Fruit fly (Drosophila melanogaster) whole organism, adult: ENCODE measurements around the gene spdi.
"Not testable (repeated sequence)": the region's sequence is repeated elsewhere in the genome, so short reads cannot be mapped to it uniquely, and the experiment has no call there.

Source experiments
- CG11617 ChIP-seq: fragments of 200-800 bp; sonication (Bioruptor generic); optimal IDR thresholded peaks from 2 replicates; lab custom pipeline; 2017; ENCODE audit warnings: mild to moderate bottlenecking, missing biosample characterization, missing genetic modification reagents, missing genetic modification characterization
- CG12768 ChIP-seq: fragments of 200-800 bp; sonication (Bioruptor generic); optimal IDR thresholded peaks from 2 replicates; lab custom pipeline; 2017; ENCODE audit warnings: missing biosample characterization, missing genetic modification characterization, mild to moderate bottlenecking, moderate library complexity, missing genetic modification reagents
- CG14711 ChIP-seq: fragments of 200-800 bp; sonication (Bioruptor generic); optimal IDR thresholded peaks from 2 replicates; lab custom pipeline; 2018; ENCODE audit warnings: missing biosample characterization, mild to moderate bottlenecking, missing genetic modification characterization, moderate library complexity
- CG1620 ChIP-seq: fragments of 200-800 bp; sonication (Bioruptor generic); optimal IDR thresholded peaks from 2 replicates; lab custom pipeline; 2016; ENCODE audit warnings: missing biosample characterization, missing genetic modification characterization
- CG33017 ChIP-seq: fragments of 200-800 bp; sonication (Bioruptor generic); optimal IDR thresholded peaks from 2 replicates; lab custom pipeline; 2018; ENCODE audit warnings: missing biosample characterization, mild to moderate bottlenecking, missing genetic modification characterization, moderate library complexity
- CG5204 ChIP-seq: fragments of 200-800 bp; sonication (Bioruptor generic); optimal IDR thresholded peaks from 2 replicates; lab custom pipeline; 2016; ENCODE audit warnings: missing biosample characterization, missing genetic modification characterization
- CG7045 ChIP-seq: fragments of 200-800 bp; sonication (Bioruptor generic); optimal IDR thresholded peaks from 2 replicates; lab custom pipeline; 2017; ENCODE audit warnings: missing biosample characterization, mild to moderate bottlenecking, missing genetic modification characterization
- CG7101 ChIP-seq: fragments of 200-800 bp; sonication (Bioruptor generic); optimal IDR thresholded peaks from 2 replicates; lab custom pipeline; 2018; ENCODE audit warnings: missing biosample characterization, mild to moderate bottlenecking, missing genetic modification characterization, moderate library complexity
- Clk ChIP-seq: fragments of 200-800 bp; sonication (Bioruptor generic); optimal IDR thresholded peaks from 2 replicates; lab custom pipeline; 2017; ENCODE audit warnings: missing biosample characterization, missing genetic modification characterization
- Crg-1 ChIP-seq: fragments of 200-800 bp; sonication (Bioruptor generic); optimal IDR thresholded peaks from 2 replicates; lab custom pipeline; 2016; ENCODE audit warnings: missing biosample characterization, missing genetic modification characterization
- Hr96 ChIP-seq: fragments of 200-800 bp; sonication (Bioruptor generic); optimal IDR thresholded peaks from 2 replicates; lab custom pipeline; 2016; ENCODE audit warnings: missing biosample characterization, missing genetic modification characterization
- Mnt ChIP-seq: fragments of 200-800 bp; sonication (Bioruptor generic); optimal IDR thresholded peaks from 2 replicates; lab custom pipeline; 2016; ENCODE audit warnings: missing biosample characterization, mild to moderate bottlenecking, missing genetic modification characterization
- bab1 ChIP-seq: fragments of 200-800 bp; sonication (Bioruptor generic); optimal IDR thresholded peaks from 3 replicates; lab custom pipeline; 2019; ENCODE audit warnings: missing biosample characterization, mild to moderate bottlenecking, missing genetic modification characterization, moderate library complexity
- cic ChIP-seq: fragments of 200-800 bp; sonication (Bioruptor generic); optimal IDR thresholded peaks from 2 replicates; lab custom pipeline; 2017; ENCODE audit warnings: missing biosample characterization, mild to moderate bottlenecking, missing genetic modification characterization, moderate library complexity
- cnc ChIP-seq, 2 experiments: fragments of >200 bp; optimal IDR thresholded peaks; 2 replicates each; lab custom pipeline; 2017
- kay ChIP-seq: fragments of 200-800 bp; sonication (Bioruptor generic); peaks from one replicate; lab custom pipeline; 2016; ENCODE audit warnings: missing biosample characterization, missing genetic modification characterization, borderline replicate concordance
- ovo ChIP-seq: fragments of 200-800 bp; sonication (Bioruptor generic); optimal IDR thresholded peaks from 2 replicates; lab custom pipeline; 2016; ENCODE audit warnings: missing biosample characterization, missing genetic modification characterization
- pad ChIP-seq: fragments of 200-800 bp; sonication (Bioruptor generic); optimal IDR thresholded peaks from 3 replicates; lab custom pipeline; 2017; ENCODE audit warnings: missing biosample characterization, missing genetic modification characterization, mild to moderate bottlenecking, moderate library complexity, missing genetic modification reagents
- tj ChIP-seq: fragments of 200-800 bp; sonication (Bioruptor generic); optimal IDR thresholded peaks from 3 replicates; lab custom pipeline; 2017; ENCODE audit warnings: missing biosample characterization, mild to moderate bottlenecking, missing genetic modification characterization, moderate library complexity
- toe ChIP-seq: fragments of 200-800 bp; sonication (Bioruptor generic); optimal IDR thresholded peaks from 2 replicates; lab custom pipeline; 2016; ENCODE audit warnings: missing biosample characterization, missing genetic modification characterization

Gene spdi

DNA sequence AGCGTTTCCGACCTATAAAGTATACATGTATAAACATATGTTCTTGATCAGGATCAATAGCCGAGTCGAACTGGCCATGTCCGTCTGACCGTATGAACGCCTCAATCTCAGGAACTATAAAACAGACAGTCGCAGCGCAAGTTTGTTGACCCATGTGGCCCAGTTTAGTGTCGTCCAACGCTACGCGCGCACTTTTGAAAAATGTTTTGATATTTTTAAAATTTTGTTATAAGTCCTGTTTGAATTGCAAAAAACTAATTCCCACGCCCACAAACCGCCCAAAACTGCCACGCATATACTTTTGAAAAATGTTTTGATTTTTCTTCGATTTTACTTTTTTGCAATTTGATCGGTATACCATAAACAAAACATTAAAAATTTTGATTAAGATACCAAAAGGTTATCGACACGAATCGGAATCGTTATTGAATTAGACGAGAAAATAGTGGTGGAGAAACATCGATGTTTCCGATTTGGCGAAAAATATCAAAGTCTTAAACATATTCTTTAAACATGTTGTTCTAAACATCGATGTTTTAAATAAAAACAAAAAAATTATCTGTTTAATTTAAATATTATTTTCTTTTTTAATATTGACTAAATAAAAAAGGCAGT, 26.5 kb upstream of the spdi start:
- TF ChIP-seq bab1 (GFP tag; lab: Kevin White, UChicago), result peak; percentile 14
- TF ChIP-seq CG1620, result no peak

DNA sequence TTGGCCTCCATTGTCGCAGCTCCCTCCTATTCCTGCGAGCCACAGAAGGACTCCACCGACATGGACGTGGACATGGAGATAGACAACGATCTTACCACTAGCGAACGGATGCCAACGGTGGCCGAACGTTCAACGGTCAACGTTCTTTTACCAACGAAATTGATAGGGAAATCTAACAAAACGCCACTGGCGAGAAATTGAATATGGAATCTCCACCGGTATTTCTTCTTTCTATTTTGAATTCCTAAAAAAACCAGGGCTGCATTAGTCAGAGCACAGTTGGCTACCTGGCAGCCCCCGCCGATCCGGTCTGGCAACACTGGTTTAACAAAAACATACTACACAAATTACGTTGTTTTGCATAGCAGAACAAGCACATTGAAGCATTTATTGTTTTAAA, 24.5 kb upstream of the spdi start, which contains the start of gene CG13367:
Gene CG13367, plus strand, starts transcription at position 301 of the 400 bp plus-strand sequence.
- not testable (repeated sequence) for TF ChIP-seq cic; CG33017 (tag; lab: Kevin White, UChicago); Crg-1 (GFP tag; lab: Kevin White, UChicago)

DNA sequence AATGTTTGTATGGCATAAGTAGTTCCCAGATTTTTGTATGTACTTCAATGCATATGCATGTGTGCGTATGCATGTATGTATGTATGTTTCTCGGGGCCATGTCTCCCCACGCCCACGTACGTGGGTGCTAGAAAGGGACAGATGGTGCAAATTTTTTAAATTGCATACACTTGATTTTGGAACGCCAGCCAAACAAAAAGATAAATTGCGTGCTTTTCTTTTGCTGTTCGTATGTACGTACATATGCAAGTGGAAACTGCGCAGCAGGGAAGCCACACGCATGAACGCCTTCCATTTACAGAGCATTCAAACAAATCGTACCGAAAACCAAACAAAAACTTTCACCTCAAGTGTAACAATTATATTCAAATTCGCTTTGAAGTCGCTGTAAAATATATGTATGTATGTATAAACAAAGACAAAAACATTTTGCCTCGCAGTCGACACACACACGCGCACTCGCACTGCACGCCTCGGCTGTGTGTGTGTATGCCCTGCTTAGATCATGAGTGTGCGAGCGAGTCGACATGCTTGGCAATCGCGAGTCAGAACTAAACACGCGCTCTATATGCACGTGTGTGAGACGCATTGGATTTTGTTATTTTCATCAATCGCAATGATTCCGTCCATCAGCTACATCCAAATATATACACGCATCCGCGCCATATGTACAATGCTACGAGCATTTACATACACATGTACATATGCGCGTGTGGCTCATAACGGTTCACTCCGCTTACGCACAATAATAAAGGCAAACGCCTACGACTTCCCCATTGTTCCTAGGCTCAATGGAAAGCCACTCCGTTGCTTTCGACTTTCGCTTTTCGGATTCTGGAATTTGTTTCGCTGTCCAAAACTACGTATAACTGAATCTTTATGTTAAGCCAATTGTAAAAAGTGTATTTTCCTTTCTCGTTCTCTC, 16.9 kb upstream of the spdi start:
- no peak for TF ChIP-seq toe (GFP tag; lab: Kevin White, UChicago)
- no peak for TF ChIP-seq bab1 (GFP tag; lab: Kevin White, UChicago)
- no peak for TF ChIP-seq CG12768 (GFP tag; lab: Kevin White, UChicago)
- TF ChIP-seq CG5204, result no peak
- no peak for TF ChIP-seq kay (GFP tag; lab: Kevin White, UChicago)
- TF ChIP-seq Crg-1 (GFP tag; lab: Kevin White, UChicago), result no peak
- peak; percentile 74 for TF ChIP-seq ovo (GFP tag; lab: Kevin White, UChicago)
- TF ChIP-seq Clk (GFP tag; lab: Kevin White, UChicago), result no peak
- TF ChIP-seq tj (GFP tag; lab: Kevin White, UChicago), result peak; percentile 78
- peak; percentile 64 for TF ChIP-seq pad (GFP tag; lab: Kevin White, UChicago)
- TF ChIP-seq CG7045 (GFP tag; lab: Kevin White, UChicago), result no peak
- no peak for TF ChIP-seq CG1620
- no peak for TF ChIP-seq CG33017 (tag; lab: Kevin White, UChicago)
- TF ChIP-seq cic, result peak; percentile 12
- no peak for TF ChIP-seq CG7101 (tag; lab: Kevin White, UChicago)
- TF ChIP-seq Mnt, result peak; percentile 97
- no peak for TF ChIP-seq CG11617 (GFP tag; lab: Kevin White, UChicago)
- no peak for TF ChIP-seq CG14711 (tag; lab: Kevin White, UChicago)
- TF ChIP-seq Hr96, result no peak
- TF ChIP-seq cnc (optimal IDR thresholded peaks at IDR 0.05; lab: Kevin White, UChicago), result no peak

DNA sequence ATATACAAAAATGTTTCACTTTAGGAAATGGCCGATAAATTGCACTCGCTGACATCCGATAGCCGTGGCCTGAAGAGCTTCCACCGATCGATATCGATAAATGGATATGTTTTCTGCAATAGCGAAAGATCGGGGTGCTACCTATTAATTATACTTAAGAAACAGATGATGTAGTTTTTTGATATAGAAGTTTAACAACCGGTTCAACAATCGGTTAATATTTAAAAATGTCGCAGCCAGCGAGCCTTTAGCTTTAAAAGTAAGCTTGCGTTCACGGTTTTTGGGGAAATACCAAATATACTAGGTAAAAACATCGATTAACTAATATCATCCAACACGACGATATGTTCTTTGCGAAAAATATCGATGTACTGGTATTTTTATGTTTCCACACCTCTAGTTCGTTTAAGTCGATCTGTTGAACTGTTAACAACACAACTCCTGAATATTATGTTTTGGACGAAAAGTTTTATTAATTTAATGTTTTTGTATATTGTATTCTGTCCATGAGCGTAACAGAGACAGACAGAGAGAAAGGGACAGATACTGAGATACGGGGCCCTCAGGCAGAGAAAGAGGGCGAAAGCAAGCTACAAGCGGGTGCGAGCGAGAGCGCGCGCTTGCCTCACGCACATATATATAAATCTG, 15.6 kb upstream of the spdi start, which contains the start of gene Dredd:
Gene Dredd, minus strand, starts transcription at position 51 of the 648 bp plus-strand sequence.
- TF ChIP-seq CG1620 (peak; percentile 5), CG5204 (no peak), bab1 (GFP tag; lab: Kevin White, UChicago) (peak; percentile 35), ovo (GFP tag; lab: Kevin White, UChicago) (no peak), Mnt (peak; percentile 15), CG14711 (tag; lab: Kevin White, UChicago) (peak; percentile 21), CG7101 (tag; lab: Kevin White, UChicago) (peak; percentile 39), tj (GFP tag; lab: Kevin White, UChicago) (no peak), CG11617 (GFP tag; lab: Kevin White, UChicago) (peak; percentile 53)

DNA sequence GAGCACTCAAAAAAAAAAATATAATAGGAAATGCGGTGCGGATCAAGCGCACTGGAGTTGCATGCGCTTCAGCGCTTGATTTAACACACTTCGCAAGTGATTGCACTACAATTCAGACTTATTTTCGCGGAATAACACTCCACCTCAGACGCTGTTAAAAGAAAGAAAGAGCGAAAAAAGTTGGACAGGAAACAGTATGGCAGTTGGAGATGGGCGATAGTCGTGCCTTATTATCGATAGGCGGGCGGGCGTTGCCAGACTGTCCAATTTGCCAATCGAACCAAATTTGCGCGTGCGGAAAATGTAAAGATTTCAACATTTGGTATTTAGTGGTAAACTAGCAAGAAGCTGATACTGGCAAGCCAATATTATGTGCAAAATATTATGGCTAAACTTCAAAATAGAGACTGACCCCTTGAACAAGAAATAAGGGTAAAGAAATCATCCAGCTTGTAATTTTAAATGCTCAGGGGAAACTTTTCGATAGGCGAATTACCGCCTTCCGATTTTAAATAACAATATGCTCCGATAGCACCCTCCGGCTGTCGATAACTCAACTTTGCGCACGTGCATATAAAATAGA, 9.3 kb upstream of the spdi start, which contains the start of the genes RpL36 and Mybbp1A:
Gene RpL36, minus strand, starts transcription at position 245 of the 583 bp plus-strand sequence.
Gene Mybbp1A, plus strand, starts transcription at position 535 of the 583 bp plus-strand sequence.
- TF ChIP-seq CG11617 (GFP tag; lab: Kevin White, UChicago) (peak; percentile 93), CG14711 (tag; lab: Kevin White, UChicago) (peak; percentile 69), Crg-1 (GFP tag; lab: Kevin White, UChicago) (peak; percentile 90), CG5204 (no peak), CG12768 (GFP tag; lab: Kevin White, UChicago) (peak; percentile 45), toe (GFP tag; lab: Kevin White, UChicago) (no peak), Clk (GFP tag; lab: Kevin White, UChicago) (no peak), CG33017 (tag; lab: Kevin White, UChicago) (peak; percentile 26), ovo (GFP tag; lab: Kevin White, UChicago) (peak; percentile 89), cnc (optimal IDR thresholded peaks at IDR 0.05; lab: Kevin White, UChicago) (no peak), CG7045 (GFP tag; lab: Kevin White, UChicago) (peak; percentile 30), Mnt (peak; percentile 97), bab1 (GFP tag; lab: Kevin White, UChicago) (peak; percentile 80), CG1620 (peak; percentile 86), CG7101 (tag; lab: Kevin White, UChicago) (peak; percentile 88), pad (GFP tag; lab: Kevin White, UChicago) (peak; percentile 81), cic (peak; percentile 33), tj (GFP tag; lab: Kevin White, UChicago) (peak; percentile 94)
